Worm (Caenorhabditis elegans) whole organism, L3 larva: ENCODE measurements around the gene ZK742.4.

Experiments used
- R02D3.7 ChIP-seq: fragments of 150-350 bp; optimal IDR thresholded peaks from 2 replicates; lab custom pipeline; 2014; ENCODE audit warnings: missing biosample characterization, missing genetic modification characterization
- ZK546.5 ChIP-seq: sonication (generic microtip); optimal IDR thresholded peaks from 2 replicates; lab custom pipeline; 2017; ENCODE audit warnings: missing biosample characterization, missing genetic modification characterization
- aly-2 ChIP-seq: fragments of 150-350 bp; optimal IDR thresholded peaks from 2 replicates; lab custom pipeline; 2014; ENCODE audit warnings: missing biosample characterization, missing genetic modification characterization
- ceh-82 ChIP-seq: fragments of 150-350 bp; optimal IDR thresholded peaks from 2 replicates; lab custom pipeline; 2014; ENCODE audit warnings: missing biosample characterization, missing genetic modification characterization
- ceh-9 ChIP-seq: sonication (generic microtip); optimal IDR thresholded peaks from 2 replicates; lab custom pipeline; 2018; ENCODE audit warnings: missing biosample characterization, missing genetic modification characterization
- daf-12 ChIP-seq: fragments of 150-350 bp; optimal IDR thresholded peaks from 2 replicates; lab custom pipeline; 2014; ENCODE audit warnings: missing biosample characterization, missing genetic modification reagents, missing genetic modification characterization
- egl-27 ChIP-seq: sonication (generic microtip); optimal IDR thresholded peaks from 4 replicates; lab custom pipeline; 2017; ENCODE audit warnings: missing biosample characterization, missing genetic modification reagents, missing genetic modification characterization
- egl-5 ChIP-seq: fragments of 150-350 bp; optimal IDR thresholded peaks from 2 replicates; lab custom pipeline; 2017; ENCODE audit warnings: missing biosample characterization, missing genetic modification reagents, missing genetic modification characterization, inconsistent platforms
- elt-1 ChIP-seq: fragments of 150-350 bp; optimal IDR thresholded peaks from 2 replicates; lab custom pipeline; 2014; ENCODE audit warnings: missing biosample characterization, missing genetic modification characterization
- elt-2 ChIP-seq: sonication (generic microtip); optimal IDR thresholded peaks from 2 replicates; lab custom pipeline; 2016; ENCODE audit warnings: missing genetic modification reagents, mild to moderate bottlenecking, missing genetic modification characterization, missing compliant biosample characterization
- elt-3 ChIP-seq, 3 experiments: fragments of 150-350 bp in 1 of 3; sonication (generic microtip) in 2 of 3; optimal IDR thresholded peaks; 2 replicates in 2 of 3; 4 replicates in 1 of 3; lab custom pipeline; 2014 to 2017; ENCODE audit warnings: missing biosample characterization in 3 of 3, missing genetic modification characterization in 3 of 3
- fkh-10 ChIP-seq: sonication (generic microtip); optimal IDR thresholded peaks from 2 replicates; lab custom pipeline; 2017; ENCODE audit warnings: missing biosample characterization, missing genetic modification reagents, missing genetic modification characterization
- fkh-2 ChIP-seq: fragments of 150-350 bp; optimal IDR thresholded peaks from 2 replicates; lab custom pipeline; 2014; ENCODE audit warnings: missing biosample characterization, missing genetic modification reagents, missing genetic modification characterization
- fos-1 ChIP-seq: fragments of 150-350 bp; optimal IDR thresholded peaks from 2 replicates; lab custom pipeline; 2014; ENCODE audit warnings: missing biosample characterization, missing genetic modification characterization
- jun-1 ChIP-seq: fragments of 150-350 bp; optimal IDR thresholded peaks from 2 replicates; lab custom pipeline; 2014; ENCODE audit warnings: missing biosample characterization, missing genetic modification reagents, missing genetic modification characterization
- lin-15B ChIP-seq: fragments of 150-350 bp; optimal IDR thresholded peaks from 2 replicates; lab custom pipeline; 2014; ENCODE audit warnings: missing biosample characterization, missing genetic modification characterization
- lin-39 ChIP-seq: fragments of 150-350 bp; optimal IDR thresholded peaks from 2 replicates; lab custom pipeline; 2018; ENCODE audit warnings: missing biosample characterization, missing genetic modification reagents, missing genetic modification characterization
- lsy-12 ChIP-seq: sonication (generic microtip); optimal IDR thresholded peaks from 2 replicates; lab custom pipeline; 2016; ENCODE audit warnings: mild to moderate bottlenecking, missing genetic modification characterization, missing compliant biosample characterization
- mdl-1 ChIP-seq: fragments of 150-350 bp; optimal IDR thresholded peaks from 2 replicates; lab custom pipeline; 2014; ENCODE audit warnings: missing biosample characterization, missing genetic modification characterization
- nfya-1 ChIP-seq: sonication (generic microtip); optimal IDR thresholded peaks from 2 replicates; lab custom pipeline; 2017; ENCODE audit warnings: missing genetic modification characterization, mild to moderate bottlenecking, missing compliant biosample characterization, antibody characterized with exemption, moderate library complexity; ENCODE audit not compliant: insufficient read depth
- nhr-11 ChIP-seq: fragments of 150-350 bp; optimal IDR thresholded peaks from 2 replicates; lab custom pipeline; 2014; ENCODE audit warnings: missing biosample characterization, missing genetic modification characterization
- nhr-237 ChIP-seq: fragments of 150-350 bp; optimal IDR thresholded peaks from 2 replicates; lab custom pipeline; 2014; ENCODE audit warnings: missing biosample characterization, missing genetic modification characterization
- nhr-25 ChIP-seq: sonication (generic microtip); optimal IDR thresholded peaks from 2 replicates; lab custom pipeline; 2017; ENCODE audit warnings: missing biosample characterization, missing genetic modification characterization
- nhr-43 ChIP-seq: sonication (generic microtip); optimal IDR thresholded peaks from 2 replicates; lab custom pipeline; 2016; ENCODE audit warnings: mild to moderate bottlenecking, missing genetic modification characterization, missing compliant biosample characterization; ENCODE audit not compliant: poor library complexity, severe bottlenecking
- nhr-67 ChIP-seq: fragments of 150-350 bp; optimal IDR thresholded peaks from 2 replicates; lab custom pipeline; 2014; ENCODE audit warnings: missing biosample characterization, missing genetic modification characterization
- nhr-76 ChIP-seq: fragments of 150-350 bp; sonication (generic microtip); optimal IDR thresholded peaks from 5 replicates; lab custom pipeline; 2014; ENCODE audit warnings: missing biosample characterization, missing genetic modification characterization
- nhr-77 ChIP-seq: fragments of 150-350 bp; optimal IDR thresholded peaks from 2 replicates; lab custom pipeline; 2014; ENCODE audit warnings: missing biosample characterization, missing genetic modification characterization
- pqm-1 ChIP-seq: fragments of 150-350 bp; optimal IDR thresholded peaks from 2 replicates; lab custom pipeline; 2017; ENCODE audit warnings: missing biosample characterization, missing genetic modification characterization, inconsistent platforms
- sea-2 ChIP-seq: fragments of 150-350 bp; sonication (generic microtip); optimal IDR thresholded peaks from 4 replicates; lab custom pipeline; 2014; ENCODE audit warnings: missing biosample characterization, missing genetic modification reagents, missing genetic modification characterization
- tbx-2 ChIP-seq: sonication (generic microtip); optimal IDR thresholded peaks from 2 replicates; lab custom pipeline; 2016; ENCODE audit warnings: mild to moderate bottlenecking, missing genetic modification characterization, missing compliant biosample characterization
- unc-39 ChIP-seq: sonication (generic microtip); optimal IDR thresholded peaks from 4 replicates; lab custom pipeline; 2017; ENCODE audit warnings: missing biosample characterization, missing genetic modification characterization
- unc-62 ChIP-seq: fragments of 150-350 bp; sonication (generic microtip); optimal IDR thresholded peaks from 4 replicates; lab custom pipeline; 2014; ENCODE audit warnings: missing biosample characterization, missing genetic modification reagents, missing genetic modification characterization
- zag-1 ChIP-seq: fragments of 150-350 bp; optimal IDR thresholded peaks from 2 replicates; lab custom pipeline; 2014; ENCODE audit warnings: missing biosample characterization, missing genetic modification characterization
- ztf-11 ChIP-seq: fragments of 150-350 bp; optimal IDR thresholded peaks from 2 replicates; lab custom pipeline; 2014; ENCODE audit warnings: missing biosample characterization, missing genetic modification characterization
- ztf-4 ChIP-seq: fragments of 150-350 bp; optimal IDR thresholded peaks from 2 replicates; lab custom pipeline; 2014; ENCODE audit warnings: missing biosample characterization, missing genetic modification characterization

The ZK742.4 gene

DNA sequence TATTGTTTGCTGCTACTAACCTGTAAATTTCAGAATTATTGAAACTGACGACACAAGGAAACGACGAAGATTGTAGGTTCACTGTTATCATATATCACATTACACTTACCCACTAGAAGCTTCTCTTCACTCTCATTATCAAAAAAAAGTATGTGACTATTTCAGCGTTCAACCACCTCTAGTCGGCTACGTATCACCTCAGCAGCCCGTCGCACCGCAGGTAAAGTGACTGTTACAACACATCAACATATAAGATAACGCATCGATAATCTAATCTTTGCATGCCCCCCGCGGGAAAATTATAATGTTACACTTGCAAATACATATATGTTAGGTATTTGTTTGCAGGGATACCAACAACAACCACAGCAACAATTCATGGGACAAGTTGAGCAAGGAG, 25.0 kb downstream of the ZK742.4 start:
- TF ChIP-seq tbx-2 (tag; lab: Kevin White, UChicago) (no peak), elt-3 (tag; optimal IDR thresholded peaks at IDR 0.05; lab: Kevin White, UChicago) (no peak), nfya-1 (no peak), fkh-2 (tag; lab: Kevin White, UChicago) (no peak), ztf-11 (tag; lab: Kevin White, UChicago) (no peak), ztf-4 (tag; lab: Kevin White, UChicago) (no peak), pqm-1 (tag; lab: Kevin White, UChicago) (peak; percentile 77), elt-2 (tag; lab: Kevin White, UChicago) (peak; percentile 94), nhr-76 (tag; lab: Kevin White, UChicago) (no peak)

ce11 chrV:7785885-7786284, 25.7 kb downstream of the ZK742.4 start:
- no peak for TF ChIP-seq fkh-10
- no peak for TF ChIP-seq mdl-1
- no peak for TF ChIP-seq nhr-237 (tag; lab: Kevin White, UChicago)
- no peak for TF ChIP-seq nhr-67 (tag; lab: Kevin White, UChicago)
- TF ChIP-seq unc-39 (tag; lab: Kevin White, UChicago): no peak
- no peak for TF ChIP-seq egl-5 (tag; lab: Kevin White, UChicago)
- TF ChIP-seq nfya-1: no peak
- TF ChIP-seq egl-27 (tag; lab: Kevin White, UChicago): no peak
- TF ChIP-seq jun-1 (tag; lab: Kevin White, UChicago): no peak
- no peak for TF ChIP-seq elt-1 (tag; lab: Kevin White, UChicago)
- TF ChIP-seq nhr-11 (tag; lab: Kevin White, UChicago): no peak
- no peak for TF ChIP-seq ZK546.5 (tag; lab: Kevin White, UChicago)
- no peak for TF ChIP-seq ceh-82 (tag; lab: Kevin White, UChicago)
- TF ChIP-seq lin-15B (tag; lab: Kevin White, UChicago): no peak
- TF ChIP-seq nhr-43 (tag; lab: Kevin White, UChicago): no peak
- TF ChIP-seq unc-62 (GFP tag; lab: Kevin White, UChicago): no peak
- TF ChIP-seq R02D3.7 (tag; lab: Kevin White, UChicago): no peak
- TF ChIP-seq, all 47 proteins: peak for 0

DNA sequence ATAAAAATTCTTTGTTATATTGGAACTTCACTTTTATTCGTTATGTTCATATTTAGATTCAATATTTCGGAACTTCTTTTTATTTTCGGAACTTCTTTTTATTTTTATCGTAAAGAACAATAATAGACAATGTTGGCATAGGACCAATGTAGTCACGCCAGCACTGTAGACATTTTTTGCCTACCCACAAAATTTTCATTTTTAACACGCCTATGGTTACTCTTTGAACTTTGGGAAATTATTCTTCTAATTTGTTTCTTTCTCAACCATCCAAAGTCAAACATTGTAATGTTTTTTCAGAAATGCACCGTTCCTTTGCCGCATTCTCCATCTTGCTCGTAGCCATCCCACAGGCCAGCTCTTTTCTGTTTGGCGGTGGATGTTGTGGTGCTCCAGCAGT, 26.5 kb downstream of the ZK742.4 start, which contains the start of gene C26F1.1:
TSS of gene C26F1.1 (plus strand) at position 301 of the 400 bp plus-strand sequence.
- no peak for TF ChIP-seq ztf-4 (tag; lab: Kevin White, UChicago)
- TF ChIP-seq daf-12 (tag; lab: Kevin White, UChicago): no peak
- TF ChIP-seq egl-5 (tag; lab: Kevin White, UChicago): no peak
- no peak for TF ChIP-seq pqm-1 (tag; lab: Kevin White, UChicago)
- no peak for TF ChIP-seq aly-2 (tag; lab: Kevin White, UChicago)
- TF ChIP-seq nhr-76 (tag; lab: Kevin White, UChicago): no peak
- no peak for TF ChIP-seq fkh-10
- TF ChIP-seq nhr-11 (tag; lab: Kevin White, UChicago): no peak
- TF ChIP-seq lsy-12 (tag; lab: Kevin White, UChicago): no peak
- no peak for TF ChIP-seq nfya-1
- TF ChIP-seq ceh-9: no peak
- TF ChIP-seq fos-1 (tag; lab: Kevin White, UChicago): no peak
- no peak for TF ChIP-seq lin-39
- TF ChIP-seq nhr-43 (tag; lab: Kevin White, UChicago): no peak
- no peak for TF ChIP-seq mdl-1
- no peak for TF ChIP-seq sea-2

ce11 chrV:7781511-7781910, 30.1 kb downstream of the ZK742.4 start, which contains the start of gene cyp-32A1:
TSS of gene cyp-32A1 (plus strand) at chrV:7781811.
- TF ChIP-seq ztf-11 (tag; lab: Kevin White, UChicago) (no peak), sea-2 (no peak), nhr-67 (tag; lab: Kevin White, UChicago) (no peak), nhr-25 (tag; lab: Kevin White, UChicago) (no peak), nhr-77 (tag; lab: Kevin White, UChicago) (no peak), daf-12 (tag; lab: Kevin White, UChicago) (no peak), zag-1 (tag; lab: Kevin White, UChicago) (no peak), fkh-2 (tag; lab: Kevin White, UChicago) (no peak), nhr-43 (tag; lab: Kevin White, UChicago) (no peak), lin-15B (tag; lab: Kevin White, UChicago) (no peak), unc-62 (GFP tag; lab: Kevin White, UChicago) (no peak), fkh-10 (no peak)
